Fruit fly (Drosophila melanogaster) whole organism, embryonic: ENCODE measurements around the gene Tsp97E.

Experiments used
- BEAF-32 ChIP-seq: fragments of 200-800 bp; sonication (Bioruptor generic); optimal IDR thresholded peaks from 3 replicates; lab custom pipeline; 2017; ENCODE audit warnings: missing biosample characterization, missing genetic modification characterization, mild to moderate bottlenecking, moderate library complexity, missing genetic modification reagents
- Bdp1 ChIP-seq: fragments of 200-800 bp; sonication (Bioruptor generic); optimal IDR thresholded peaks from 3 replicates; lab custom pipeline; 2016; ENCODE audit warnings: missing biosample characterization, missing genetic modification characterization
- CG11085 ChIP-seq: fragments of 200-800 bp; sonication (Bioruptor generic); IDR thresholded peaks from 2 replicates; pipeline ENCODE4 v1.3.6; 2022; ENCODE audit warnings: missing biosample characterization, missing genetic modification characterization
- CG11093 ChIP-seq: fragments of 200-800 bp; sonication (Bioruptor generic); IDR thresholded peaks from 3 replicates; pipeline ENCODE4 v1.3.6; 2022; ENCODE audit warnings: missing biosample characterization, missing genetic modification characterization
- CG11398 ChIP-seq: fragments of 200-800 bp; sonication (Bioruptor generic); optimal IDR thresholded peaks from 2 replicates; lab custom pipeline; 2016; ENCODE audit warnings: missing biosample characterization, missing genetic modification characterization
- CG15269 ChIP-seq: fragments of 200-800 bp; sonication (Bioruptor generic); optimal IDR thresholded peaks from 2 replicates; lab custom pipeline; 2018; ENCODE audit warnings: missing biosample characterization, mild to moderate bottlenecking, missing genetic modification characterization, moderate library complexity
- CG16863 ChIP-seq: fragments of 200-800 bp; sonication (Bioruptor generic); optimal IDR thresholded peaks from 3 replicates; lab custom pipeline; 2016; ENCODE audit warnings: missing biosample characterization, missing genetic modification characterization
- CG17829 ChIP-seq: fragments of 200-800 bp; optimal IDR thresholded peaks from 2 replicates; lab custom pipeline; 2019; ENCODE audit warnings: missing biosample characterization, mild to moderate bottlenecking, missing genetic modification characterization, moderate library complexity
- CG31365 ChIP-seq: fragments of 200-800 bp; sonication (Bioruptor generic); optimal IDR thresholded peaks from 2 replicates; lab custom pipeline; 2018; ENCODE audit warnings: missing biosample characterization, mild to moderate bottlenecking, missing genetic modification characterization
- CG3838 ChIP-seq: fragments of 200-800 bp; sonication (Bioruptor generic); optimal IDR thresholded peaks from 3 replicates; lab custom pipeline; 2016; ENCODE audit warnings: missing biosample characterization, missing genetic modification characterization
- CG43689 ChIP-seq: fragments of 200-800 bp; sonication (Bioruptor generic); IDR thresholded peaks from 2 replicates; pipeline ENCODE4 v1.3.6; 2022; ENCODE audit warnings: missing biosample characterization, missing genetic modification characterization
- CG7357 ChIP-seq: fragments of 200-800 bp; sonication (Bioruptor generic); IDR thresholded peaks from 3 replicates; pipeline ENCODE4 v1.3.6; 2022; ENCODE audit warnings: missing biosample characterization, missing genetic modification characterization
- CG8478 ChIP-seq: fragments of >200 bp; optimal IDR thresholded peaks from 2 replicates; lab custom pipeline; 2018
- CTCF ChIP-seq: fragments of 200-800 bp; sonication (Bioruptor generic); optimal IDR thresholded peaks from 2 replicates; lab custom pipeline; 2017; ENCODE audit warnings: missing biosample characterization, mild to moderate bottlenecking, missing genetic modification characterization, moderate library complexity
- Chrac-16 ChIP-seq: fragments of 200-800 bp; sonication (Bioruptor generic); optimal IDR thresholded peaks from 3 replicates; lab custom pipeline; 2016; ENCODE audit warnings: missing biosample characterization, missing genetic modification characterization
- D19A ChIP-seq: fragments of 200-800 bp; optimal IDR thresholded peaks from 3 replicates; lab custom pipeline; 2019; ENCODE audit warnings: missing biosample characterization, mild to moderate bottlenecking, missing genetic modification characterization, moderate library complexity
- Dek ChIP-seq: fragments of 200-800 bp; sonication (Bioruptor generic); optimal IDR thresholded peaks from 3 replicates; lab custom pipeline; 2019; ENCODE audit warnings: missing biosample characterization, mild to moderate bottlenecking, missing genetic modification characterization, moderate library complexity
- Drgx ChIP-seq: fragments of 200-800 bp; sonication (Bioruptor generic); IDR thresholded peaks from 2 replicates; pipeline ENCODE4 v1.3.6; 2022; ENCODE audit warnings: missing biosample characterization, missing genetic modification characterization
- Fer2 ChIP-seq: fragments of 200-800 bp; sonication (Bioruptor generic); optimal IDR thresholded peaks from 2 replicates; lab custom pipeline; 2018; ENCODE audit warnings: missing biosample characterization, mild to moderate bottlenecking, missing genetic modification characterization, moderate library complexity
- HLH3B ChIP-seq: fragments of 200-800 bp; sonication (Bioruptor generic); IDR thresholded peaks from 2 replicates; pipeline ENCODE4 v1.3.6; 2022; ENCODE audit warnings: missing biosample characterization, missing genetic modification characterization
- Hand ChIP-seq: fragments of 200-800 bp; sonication (Bioruptor generic); optimal IDR thresholded peaks from 2 replicates; lab custom pipeline; 2017; ENCODE audit warnings: mild to moderate bottlenecking, missing biosample characterization, missing genetic modification reagents, missing genetic modification characterization
- Hr39 ChIP-seq: fragments of >200 bp; optimal IDR thresholded peaks from 2 replicates; lab custom pipeline; 2017
- Lim3 ChIP-seq: fragments of 200-800 bp; sonication (Bioruptor generic); IDR thresholded peaks from 2 replicates; pipeline ENCODE4 v1.3.6; 2022; ENCODE audit warnings: missing biosample characterization, missing genetic modification characterization
- Meics ChIP-seq: fragments of 200-800 bp; sonication (Bioruptor generic); optimal IDR thresholded peaks from 2 replicates; lab custom pipeline; 2017; ENCODE audit warnings: missing biosample characterization, mild to moderate bottlenecking, missing genetic modification characterization
- NC2α ChIP-seq: fragments of 200-800 bp; sonication (Bioruptor generic); optimal IDR thresholded peaks from 2 replicates; lab custom pipeline; 2016; ENCODE audit warnings: missing biosample characterization, missing genetic modification characterization
- NfI ChIP-seq: fragments of 200-800 bp; sonication (Bioruptor generic); optimal IDR thresholded peaks from 3 replicates; lab custom pipeline; 2018; ENCODE audit warnings: missing biosample characterization, mild to moderate bottlenecking, missing genetic modification characterization, moderate library complexity
- Poxn ChIP-seq: fragments of 200-800 bp; sonication (Bioruptor generic); IDR thresholded peaks from 2 replicates; pipeline ENCODE4 v1.3.6; 2022; ENCODE audit warnings: missing biosample characterization, missing genetic modification characterization
- Sin3A ChIP-seq: fragments of >200 bp; optimal IDR thresholded peaks from 2 replicates; lab custom pipeline; 2018
- Stat92E ChIP-seq, 3 experiments: fragments of >200 bp in 2 of 3; fragments of 200-800 bp in 1 of 3; sonication (Bioruptor generic) in 1 of 3; optimal IDR thresholded peaks; 2 replicates each; lab custom pipeline; 2017 to 2019; ENCODE audit warnings: missing biosample characterization in 3 of 3, missing genetic modification characterization in 3 of 3, mild to moderate bottlenecking in 1 of 3, moderate library complexity in 1 of 3
- ac ChIP-seq: fragments of 200-800 bp; sonication (Bioruptor generic); optimal IDR thresholded peaks from 3 replicates; lab custom pipeline; 2017; ENCODE audit warnings: missing biosample characterization, mild to moderate bottlenecking, missing genetic modification characterization
- ap ChIP-seq: fragments of 200-800 bp; sonication (Bioruptor generic); IDR thresholded peaks from 2 replicates; pipeline ENCODE4 v1.3.6; 2022; ENCODE audit warnings: missing biosample characterization, missing genetic modification characterization
- bab2 ChIP-seq: fragments of 200-800 bp; sonication (Bioruptor generic); optimal IDR thresholded peaks from 2 replicates; lab custom pipeline; 2016; ENCODE audit warnings: missing biosample characterization, missing genetic modification characterization
- cato ChIP-seq: fragments of 200-800 bp; sonication (Bioruptor generic); optimal IDR thresholded peaks from 2 replicates; lab custom pipeline; 2016; ENCODE audit warnings: missing biosample characterization, missing genetic modification characterization, borderline replicate concordance
- chn ChIP-seq: fragments of 200-800 bp; sonication (Bioruptor generic); optimal IDR thresholded peaks from 2 replicates; lab custom pipeline; 2016; ENCODE audit warnings: missing biosample characterization, missing genetic modification characterization
- crc ChIP-seq: fragments of 200-800 bp; sonication (Bioruptor generic); optimal IDR thresholded peaks from 2 replicates; lab custom pipeline; 2016; ENCODE audit warnings: missing biosample characterization, missing genetic modification characterization
- dpn ChIP-seq, 2 experiments: fragments of 200-800 bp; sonication (Bioruptor generic); optimal IDR thresholded peaks; 3 replicates each; lab custom pipeline; 2016; ENCODE audit warnings: missing biosample characterization in 2 of 2, missing genetic modification characterization in 2 of 2
- gem ChIP-seq: fragments of 200-800 bp; sonication (Bioruptor generic); optimal IDR thresholded peaks from 2 replicates; lab custom pipeline; 2019; ENCODE audit warnings: missing biosample characterization, mild to moderate bottlenecking, missing genetic modification characterization, moderate library complexity
- gsb ChIP-seq: fragments of 200-800 bp; sonication (Bioruptor generic); IDR thresholded peaks from 2 replicates; pipeline ENCODE4 v1.3.6; 2022; ENCODE audit warnings: missing biosample characterization, missing genetic modification characterization
- luna ChIP-seq: fragments of 200-800 bp; sonication (Bioruptor generic); optimal IDR thresholded peaks from 2 replicates; lab custom pipeline; 2016; ENCODE audit warnings: missing biosample characterization, missing genetic modification characterization
- maf-S ChIP-seq: fragments of 200-800 bp; sonication (Bioruptor generic); optimal IDR thresholded peaks from 2 replicates; lab custom pipeline; 2016; ENCODE audit warnings: missing biosample characterization, missing genetic modification characterization
- mld ChIP-seq: fragments of 200-800 bp; sonication (Bioruptor generic); IDR thresholded peaks from 3 replicates; pipeline ENCODE4 v1.3.6; 2022; ENCODE audit warnings: missing biosample characterization, missing genetic modification characterization; ENCODE audit not compliant: partially characterized antibody
- nmo ChIP-seq: fragments of 200-800 bp; sonication (Bioruptor generic); optimal IDR thresholded peaks from 2 replicates; lab custom pipeline; 2018; ENCODE audit warnings: missing biosample characterization, mild to moderate bottlenecking, missing genetic modification characterization, moderate library complexity
- odd ChIP-seq: fragments of 200-800 bp; sonication (Bioruptor generic); optimal IDR thresholded peaks from 2 replicates; lab custom pipeline; 2017; ENCODE audit warnings: missing biosample characterization, mild to moderate bottlenecking, missing genetic modification characterization
- psq ChIP-seq: fragments of 200-800 bp; sonication (Bioruptor generic); optimal IDR thresholded peaks from 2 replicates; lab custom pipeline; 2017; ENCODE audit warnings: missing biosample characterization, missing genetic modification characterization
- run ChIP-seq: fragments of 200-800 bp; sonication (Bioruptor generic); optimal IDR thresholded peaks from 3 replicates; lab custom pipeline; 2018; ENCODE audit warnings: missing biosample characterization, mild to moderate bottlenecking, missing genetic modification characterization
- slbo ChIP-seq: fragments of 200-800 bp; sonication (Bioruptor generic); IDR thresholded peaks from 2 replicates; pipeline ENCODE4 v1.3.6; 2022; ENCODE audit warnings: missing biosample characterization, missing genetic modification characterization
- slp2 ChIP-seq: fragments of 200-800 bp; sonication (Bioruptor generic); optimal IDR thresholded peaks from 2 replicates; lab custom pipeline; 2016; ENCODE audit warnings: missing biosample characterization, missing genetic modification characterization
- sob ChIP-seq: fragments of 200-800 bp; sonication (Bioruptor generic); IDR thresholded peaks from 2 replicates; pipeline ENCODE4 v1.3.6; 2022; ENCODE audit warnings: missing biosample characterization, missing genetic modification characterization
- tio ChIP-seq: fragments of 200-800 bp; sonication (Bioruptor generic); optimal IDR thresholded peaks from 2 replicates; lab custom pipeline; 2017; ENCODE audit warnings: missing biosample characterization, missing genetic modification characterization, inconsistent platforms
- ttk ChIP-seq: fragments of 200-800 bp; sonication (Bioruptor generic); IDR thresholded peaks from 2 replicates; pipeline ENCODE4 v2.1.2; 2022; ENCODE audit warnings: missing biosample characterization, missing genetic modification characterization
- vvl ChIP-seq: fragments of 200-800 bp; sonication (Bioruptor generic); IDR thresholded peaks from 2 replicates; pipeline ENCODE4 v1.3.6; 2022; ENCODE audit warnings: missing biosample characterization, missing genetic modification characterization
- zen2 ChIP-seq: fragments of 200-800 bp; sonication (Bioruptor generic); IDR thresholded peaks from 3 replicates; pipeline ENCODE4 v1.3.6; 2022; ENCODE audit warnings: missing biosample characterization, missing genetic modification characterization; ENCODE audit not compliant: partially characterized antibody
- zfh1 ChIP-seq: fragments of 200-800 bp; sonication (Bioruptor generic); IDR thresholded peaks from 3 replicates; pipeline ENCODE4 v1.3.6; 2022; ENCODE audit warnings: missing biosample characterization, missing genetic modification characterization

Tsp97E gene

DNA sequence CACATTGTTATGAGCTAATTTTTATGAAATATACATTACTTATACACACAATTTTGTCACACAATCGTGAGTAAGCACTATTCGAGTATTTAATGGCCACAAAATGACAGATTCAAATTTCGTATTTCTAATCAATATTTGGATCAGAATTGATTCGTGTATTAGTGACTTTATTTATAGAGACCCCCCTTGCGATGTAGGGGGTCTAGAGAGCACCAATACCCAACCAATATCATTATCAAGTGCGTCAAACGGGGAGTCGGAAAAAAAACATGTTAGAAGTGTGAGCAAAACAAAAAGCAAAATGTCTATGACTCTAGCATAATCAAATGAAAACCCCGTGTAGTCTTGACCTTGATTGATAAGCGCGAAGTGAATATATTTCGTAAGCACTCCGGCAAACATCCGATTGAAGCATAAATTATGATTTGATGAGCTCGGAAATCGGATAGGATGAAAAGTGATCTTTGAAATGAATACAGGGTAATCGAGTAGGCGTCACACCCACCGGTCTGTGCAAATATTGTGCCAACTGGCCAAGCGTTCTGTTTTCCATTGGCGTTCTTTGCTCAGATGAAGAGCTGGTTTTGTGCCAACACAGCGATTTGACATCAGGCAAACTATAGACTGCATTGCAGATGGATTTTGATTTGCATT lies 12.3 kb downstream of the Tsp97E start (continued):
- TF ChIP-seq gem (tag; lab: Kevin White, UChicago) (peak; percentile 49), run (tag; lab: Kevin White, UChicago) (no peak), mld (GFP tag; lab: Robert Waterston, UW) (no peak), HLH3B (GFP tag; lab: Robert Waterston, UW) (no peak), Hand (GFP tag; lab: Kevin White, UChicago) (no peak), Bdp1 (no peak), tio (GFP tag; lab: Kevin White, UChicago) (peak; percentile 26), CG17829 (tag; lab: Kevin White, UChicago) (no peak), CG11093 (GFP tag; lab: Robert Waterston, UW) (no peak), zen2 (no peak), odd (GFP tag; lab: Kevin White, UChicago) (no peak), CG3838 (GFP tag; lab: Kevin White, UChicago) (no peak), CG11085 (GFP tag; lab: Robert Waterston, UW) (no peak), dpn (GFP tag; optimal IDR thresholded peaks at IDR 0.05; lab: Kevin White, UChicago) (peak in 1 of 2 experiments; percentile 19), CG11398 (GFP tag; lab: Kevin White, UChicago) (no peak), slp2 (GFP tag; lab: Kevin White, UChicago) (no peak), ac (no peak), NfI (GFP tag; lab: Kevin White, UChicago) (no peak), vvl (GFP tag; lab: Robert Waterston, UW) (peak; percentile 32; the same call in 1 of the 2 replicates), maf-S (peak; percentile 12), ap (GFP tag; lab: Robert Waterston, UW) (no peak), CTCF (GFP tag; lab: Kevin White, UChicago) (no peak), Hr39 (lab: Kevin White, UChicago) (no peak), sob (GFP tag; lab: Robert Waterston, UW) (peak; percentile 20; the same call in 1 of the 2 replicates), Lim3 (GFP tag; lab: Robert Waterston, UW) (no peak), NC2α (GFP tag; lab: Kevin White, UChicago) (no peak), D19A (tag; lab: Kevin White, UChicago) (peak; percentile 49), gsb (GFP tag; lab: Robert Waterston, UW) (no peak), CG7357 (GFP tag; lab: Robert Waterston, UW) (no peak), CG15269 (no peak), luna (GFP tag; lab: Kevin White, UChicago) (peak; percentile 25), Fer2 (tag; lab: Kevin White, UChicago) (no peak), zfh1 (GFP tag; lab: Robert Waterston, UW) (no peak), Poxn (GFP tag; lab: Robert Waterston, UW) (no peak), Dek (peak; percentile 8), Sin3A (lab: Kevin White, UChicago) (no peak), Drgx (GFP tag; lab: Robert Waterston, UW) (no peak), CG16863 (no peak), nmo (GFP tag; lab: Kevin White, UChicago) (no peak), CG43689 (no peak), bab2 (GFP tag; lab: Kevin White, UChicago) (no peak), crc (no peak), psq (GFP tag; lab: Kevin White, UChicago) (no peak), CG31365 (tag; lab: Kevin White, UChicago) (no peak), CG8478 (lab: Kevin White, UChicago) (no peak), cato (GFP tag; lab: Kevin White, UChicago) (no peak), Chrac-16 (GFP tag; lab: Kevin White, UChicago) (peak; percentile 6), BEAF-32 (GFP tag; lab: Kevin White, UChicago) (no peak), Meics (peak; percentile 63), ttk (no peak), Stat92E (GFP tag; optimal IDR thresholded peaks at IDR 0.05; lab: Kevin White, UChicago) (no peak), slbo (GFP tag; lab: Robert Waterston, UW) (peak; percentile 42), chn (GFP tag; lab: Kevin White, UChicago) (peak; percentile 24)
